Worm (Caenorhabditis elegans): ENCODE data around the gene lgc-18.

DNA sequence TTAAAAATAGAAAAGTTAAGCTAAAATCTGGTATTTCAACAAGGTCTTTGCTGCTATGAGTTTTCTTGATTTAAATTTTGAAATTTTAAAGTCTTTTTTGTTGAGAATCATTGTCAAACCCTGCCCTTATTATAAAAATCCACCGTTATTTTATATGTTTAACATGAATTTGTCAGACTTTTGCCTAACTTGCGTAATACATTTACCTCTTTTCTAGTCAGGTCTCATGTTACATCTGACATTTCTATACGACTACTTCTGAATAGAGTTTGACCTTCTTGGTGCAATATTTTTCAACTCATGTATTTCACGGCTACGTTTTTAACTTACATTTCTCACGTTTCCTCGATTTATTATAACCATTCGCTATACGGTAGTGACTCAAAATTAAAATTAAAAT lies 11.4 kb upstream of the lgc-18 start, which contains the start of gene lgc-15:
- no peak for TF ChIP-seq nhr-11 (tag; optimal IDR thresholded peaks at IDR 0.05)
- TF ChIP-seq ztf-1 (GFP tag; conservative IDR thresholded peaks at IDR 0.05): no peak
- TF ChIP-seq lin-11 (tag; optimal IDR thresholded peaks at IDR 0.05): no peak
- TF ChIP-seq unc-55 (GFP tag; optimal IDR thresholded peaks at IDR 0.05): no peak
- TF ChIP-seq dmd-4 (tag; optimal IDR thresholded peaks at IDR 0.05): no peak
- no peak for TF ChIP-seq lsy-2 (tag; optimal IDR thresholded peaks at IDR 0.05)
- TF ChIP-seq aly-2 (tag; optimal IDR thresholded peaks at IDR 0.05): no peak
- no peak for TF ChIP-seq elt-1 (tag; optimal IDR thresholded peaks at IDR 0.05)

Data from whole organism, L2 larva.